Fruit fly (Drosophila melanogaster) whole organism, pupa: ENCODE measurements around the gene CG43965.

Experiments used
- CG12605 ChIP-seq: fragments of 200-800 bp; sonication (Bioruptor generic); IDR thresholded peaks from 2 replicates; pipeline ENCODE4 v1.3.6; 2022; ENCODE audit warnings: missing biosample characterization, missing genetic modification characterization
- CG13204 ChIP-seq: fragments of 200-800 bp; sonication (Bioruptor generic); optimal IDR thresholded peaks from 2 replicates; lab custom pipeline; 2018; ENCODE audit warnings: missing biosample characterization, mild to moderate bottlenecking, missing genetic modification characterization, moderate library complexity
- CG15710 ChIP-seq: fragments of 200-800 bp; sonication (Bioruptor generic); optimal IDR thresholded peaks from 2 replicates; lab custom pipeline; 2018; ENCODE audit warnings: missing biosample characterization, mild to moderate bottlenecking, missing genetic modification characterization, moderate library complexity
- CG32121 ChIP-seq: fragments of 200-800 bp; sonication (Bioruptor generic); IDR thresholded peaks from 2 replicates; pipeline ENCODE4 v1.3.6; 2022; ENCODE audit warnings: missing biosample characterization, missing genetic modification characterization
- CG34367 ChIP-seq: fragments of 200-800 bp; sonication (Bioruptor generic); optimal IDR thresholded peaks from 2 replicates; lab custom pipeline; 2018; ENCODE audit warnings: missing biosample characterization, mild to moderate bottlenecking, missing genetic modification characterization
- CG4496 ChIP-seq: fragments of 200-800 bp; sonication (Bioruptor generic); IDR thresholded peaks from 3 replicates; pipeline ENCODE4 v1.3.6; 2022; ENCODE audit warnings: missing biosample characterization, missing genetic modification characterization
- CG8301 ChIP-seq: fragments of 200-800 bp; sonication (Bioruptor generic); optimal IDR thresholded peaks from 2 replicates; lab custom pipeline; 2018; ENCODE audit warnings: missing biosample characterization, mild to moderate bottlenecking, missing genetic modification characterization
- D1 ChIP-seq: fragments of 200-800 bp; sonication (Bioruptor generic); optimal IDR thresholded peaks from 2 replicates; lab custom pipeline; 2018; ENCODE audit warnings: missing biosample characterization, mild to moderate bottlenecking, missing genetic modification characterization, moderate library complexity
- EcR ChIP-seq: fragments of 200-800 bp; sonication (Bioruptor generic); optimal IDR thresholded peaks from 3 replicates; lab custom pipeline; 2019; ENCODE audit warnings: missing biosample characterization, missing genetic modification characterization, mild to moderate bottlenecking, moderate library complexity, missing genetic modification reagents
- Snoo ChIP-seq: fragments of 200-800 bp; sonication (Bioruptor generic); optimal IDR thresholded peaks from 3 replicates; lab custom pipeline; 2017; ENCODE audit warnings: missing biosample characterization, mild to moderate bottlenecking, missing genetic modification characterization, inconsistent platforms
- fd96Ca ChIP-seq: fragments of 200-800 bp; sonication (Bioruptor generic); IDR thresholded peaks from 3 replicates; pipeline ENCODE4 v1.3.6; 2022; ENCODE audit warnings: missing biosample characterization, missing genetic modification characterization
- gl ChIP-seq: fragments of 200-800 bp; sonication (Bioruptor generic); optimal IDR thresholded peaks from 2 replicates; lab custom pipeline; 2018; ENCODE audit warnings: missing biosample characterization, mild to moderate bottlenecking, missing genetic modification characterization
- rn ChIP-seq: fragments of 200-800 bp; sonication (Bioruptor generic); IDR thresholded peaks from 2 replicates; pipeline ENCODE4 v1.3.6; 2022; ENCODE audit warnings: missing biosample characterization, missing genetic modification characterization

DNA sequence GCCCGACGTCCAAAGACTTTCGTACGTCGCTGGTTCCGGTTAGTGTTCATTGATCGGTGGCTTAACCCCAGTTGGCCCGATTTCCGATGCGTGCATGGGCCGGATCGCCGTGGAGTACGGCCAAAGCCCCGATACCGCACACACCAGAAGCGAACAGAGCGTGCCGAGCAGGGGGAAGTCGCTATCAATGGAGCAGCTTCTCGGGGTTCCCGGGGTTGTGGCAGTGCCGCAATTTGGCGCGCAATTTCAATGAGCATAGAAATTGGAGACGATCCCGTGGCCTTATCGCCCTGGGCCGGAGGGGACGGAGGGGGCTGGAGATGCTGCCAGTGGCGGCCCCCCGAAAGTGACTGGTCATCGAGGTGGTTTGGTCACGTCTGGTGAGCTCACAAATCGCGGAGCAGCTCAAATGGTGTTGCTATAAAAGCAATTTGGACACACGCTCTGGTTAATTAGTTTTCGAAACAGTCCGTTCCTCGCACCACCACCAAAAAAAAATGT is 6.0 kb upstream of the CG43965 start, which contains the start of gene Cp16:
- TF ChIP-seq rn (GFP tag; lab: Robert Waterston, UW) (no peak), Snoo (tag; lab: Kevin White, UChicago) (no peak), CG13204 (GFP tag; lab: Kevin White, UChicago) (no peak), D1 (tag; lab: Kevin White, UChicago) (no peak), CG4496 (no peak), gl (tag; lab: Kevin White, UChicago) (no peak), EcR (no peak), CG34367 (no peak), CG15710 (no peak), CG8301 (no peak), CG12605 (GFP tag; lab: Robert Waterston, UW) (no peak), CG32121 (GFP tag; lab: Robert Waterston, UW) (no peak), fd96Ca (no peak)
